Fruit fly (Drosophila melanogaster): ENCODE data around the gene CG14074.

Gene CG14074

dm6 chr3L:18822450-18823220, 43.4 kb upstream of the CG14074 start, which contains the start of gene Cat (continued):
- TF ChIP-seq vvl (GFP tag; IDR thresholded peaks at IDR 0.05) (peak; percentile 72; the same call in 1 of the 2 replicates), lola (GFP tag; optimal IDR thresholded peaks at IDR 0.05) (peak in 2 of 3 experiments; percentile 28 to 37), Nf-YC (tag; optimal IDR thresholded peaks at IDR 0.05) (peak; percentile 54), dmrt11E (tag; optimal IDR thresholded peaks at IDR 0.05) (peak; percentile 4), Jarid2 (GFP tag; optimal IDR thresholded peaks at IDR 0.05) (peak; percentile 8), knrl (GFP tag; IDR thresholded peaks at IDR 0.05; ENCODE audit: partially characterized antibody) (peak; percentile 77; the same call in 1 of the 3 replicates), Kr (GFP tag; optimal IDR thresholded peaks at IDR 0.05) (no peak), Dad (GFP tag; optimal IDR thresholded peaks at IDR 0.05) (peak; percentile 33), Med (GFP tag) (peak; percentile 83), slbo (GFP tag; IDR thresholded peaks at IDR 0.05) (peak; percentile 61; the same call in 1 of the 2 replicates), CG2202 (tag; optimal IDR thresholded peaks at IDR 0.05) (peak; percentile 32), Hr51 (GFP tag; optimal IDR thresholded peaks at IDR 0.05) (peak in 1 of 2 experiments; percentile 21), trh (GFP tag; optimal IDR thresholded peaks at IDR 0.05) (peak; percentile 5), Adf1 (GFP tag; IDR thresholded peaks at IDR 0.05) (peak; percentile 44), CG7556 (GFP tag; optimal IDR thresholded peaks at IDR 0.05) (peak; percentile 29), Ada2b (GFP tag; IDR thresholded peaks at IDR 0.05) (peak; percentile 48), CG7839 (tag; optimal IDR thresholded peaks at IDR 0.05) (peak; percentile 32), pan (optimal IDR thresholded peaks at IDR 0.05) (no peak), pan (GFP tag; optimal IDR thresholded peaks at IDR 0.05 in 1 of 2, IDR thresholded peaks at IDR 0.05 in 1 of 2) (peak in 1 of 2 experiments; percentile 37), Max (GFP tag; optimal IDR thresholded peaks at IDR 0.05) (peak; percentile 59), Ets65A (GFP tag) (no peak), chm (GFP tag; IDR thresholded peaks at IDR 0.05) (peak; percentile 37; the same call in 1 of the 2 replicates), inv (GFP tag; IDR thresholded peaks at IDR 0.05; ENCODE audit: partially characterized antibody) (peak; percentile 77), mirr (GFP tag; optimal IDR thresholded peaks at IDR 0.05) (peak; percentile 46), Pdp1 (GFP tag; optimal IDR thresholded peaks at IDR 0.05) (peak in 1 of 2 experiments; percentile 98), CG43689 (GFP tag; IDR thresholded peaks at IDR 0.05) (no peak), CG31224 (GFP tag; IDR thresholded peaks at IDR 0.05) (no peak), Hr78 (GFP tag; optimal IDR thresholded peaks at IDR 0.05) (peak in 1 of 2 experiments; percentile 98), CG12071 (GFP tag; optimal IDR thresholded peaks at IDR 0.05) (no peak), HHEX (GFP tag; optimal IDR thresholded peaks at IDR 0.05) (peak; percentile 19), exex (tag; optimal IDR thresholded peaks at IDR 0.05) (peak; percentile 32), HmgZ (tag; optimal IDR thresholded peaks at IDR 0.05) (peak; percentile 73), peb (GFP tag; IDR thresholded peaks at IDR 0.05) (no peak), kah (GFP tag; optimal IDR thresholded peaks at IDR 0.05) (peak; percentile 17), CG2199 (GFP tag; IDR thresholded peaks at IDR 0.05) (peak; percentile 64; the same call in 1 of the 3 replicates), ato (GFP tag; IDR thresholded peaks at IDR 0.05; ENCODE audit: partially characterized antibody) (peak; percentile 32; the same call in 1 of the 2 replicates), CG17361 (GFP tag; IDR thresholded peaks at IDR 0.05) (peak; percentile 58; the same call in 2 of the 3 replicates), hbn (GFP tag; IDR thresholded peaks at IDR 0.05; ENCODE audit: partially characterized antibody) (peak; percentile 86), NfI (GFP tag; optimal IDR thresholded peaks at IDR 0.05) (peak; percentile 47), Ssrp (tag; optimal IDR thresholded peaks at IDR 0.05) (no peak), D19A (tag; optimal IDR thresholded peaks at IDR 0.05) (no peak), tin (GFP tag; optimal IDR thresholded peaks at IDR 0.05) (peak; percentile 41), CG14965 (GFP tag; optimal IDR thresholded peaks at IDR 0.05; ENCODE audit: borderline replicate concordance) (no peak), Bgb (GFP tag; IDR thresholded peaks at IDR 0.05; ENCODE audit: partially characterized antibody) (peak; percentile 84), CG4282 (GFP tag; optimal IDR thresholded peaks at IDR 0.05) (peak; percentile 7), CG5245 (GFP tag; optimal IDR thresholded peaks at IDR 0.05) (peak; percentile 6), Hey (tag; optimal IDR thresholded peaks at IDR 0.05) (no peak)
